Worm (Caenorhabditis elegans) whole organism, L4 larva: ENCODE measurements around the gene srab-23.

Experiments used
- D1046.2 ChIP-seq: fragments of 200-800 bp; sonication (Bioruptor generic); IDR thresholded peaks from 2 replicates; pipeline ENCODE4 v1.3.6; 2022; ENCODE audit warnings: missing genetic modification characterization, missing compliant biosample characterization
- F37D6.2 ChIP-seq: sonication (generic microtip); optimal IDR thresholded peaks from 2 replicates; lab custom pipeline; 2016; ENCODE audit warnings: mild to moderate bottlenecking, missing genetic modification characterization, missing compliant biosample characterization
- F44E2.7 ChIP-seq: fragments of 200-800 bp; sonication (Bioruptor generic); IDR thresholded peaks from 2 replicates; pipeline ENCODE4 v2.1.2; 2022; ENCODE audit warnings: missing genetic modification characterization, missing compliant biosample characterization
- F49E8.2 ChIP-seq: sonication (generic microtip); optimal IDR thresholded peaks from 2 replicates; lab custom pipeline; 2016; ENCODE audit warnings: missing compliant biosample characterization, mild to moderate bottlenecking, missing genetic modification characterization, borderline replicate concordance
- T20F7.1 ChIP-seq: fragments of 200-800 bp; sonication (Bioruptor generic); optimal IDR thresholded peaks from 2 replicates; lab custom pipeline; 2018; ENCODE audit warnings: mild to moderate bottlenecking, missing genetic modification characterization, missing compliant biosample characterization
- T26A8.4 ChIP-seq: fragments of 200-800 bp; sonication (Bioruptor generic); IDR thresholded peaks from 2 replicates; pipeline ENCODE4 v1.3.6; 2022; ENCODE audit warnings: missing genetic modification characterization, missing compliant biosample characterization
- Y105C5A.15 ChIP-seq: fragments of 200-800 bp; sonication (Bioruptor generic); IDR thresholded peaks from 2 replicates; pipeline ENCODE4 v1.3.6; 2022; ENCODE audit warnings: missing genetic modification characterization, missing compliant biosample characterization
- Y48G9A.11 ChIP-seq: fragments of 200-800 bp; sonication (Bioruptor generic); IDR thresholded peaks from 2 replicates; pipeline ENCODE4 v1.3.6; 2022; ENCODE audit warnings: missing genetic modification reagents, missing genetic modification characterization, missing compliant biosample characterization
- Y5F2A.4 ChIP-seq: fragments of 200-800 bp; sonication (Bioruptor generic); optimal IDR thresholded peaks from 2 replicates; lab custom pipeline; 2018; ENCODE audit warnings: mild to moderate bottlenecking, missing genetic modification characterization, missing compliant biosample characterization
- Y75B8A.6 ChIP-seq: fragments of 200-800 bp; sonication (Bioruptor generic); IDR thresholded peaks from 2 replicates; pipeline ENCODE4 v1.3.6; 2022; ENCODE audit warnings: missing genetic modification reagents, missing genetic modification characterization, missing compliant biosample characterization
- aha-1 ChIP-seq: fragments of 150-350 bp; peaks from one replicate; lab custom pipeline; 2014; ENCODE audit warnings: missing biosample characterization, missing genetic modification characterization
- aly-2 ChIP-seq: sonication (generic microtip); optimal IDR thresholded peaks from 2 replicates; lab custom pipeline; 2018; ENCODE audit warnings: missing biosample characterization, missing genetic modification characterization
- arid-1 ChIP-seq: fragments of 200-800 bp; sonication (Bioruptor generic); conservative IDR thresholded peaks from 2 replicates; pipeline ENCODE4 v1.3.6; 2022; ENCODE audit warnings: missing genetic modification reagents, missing genetic modification characterization, missing compliant biosample characterization
- ceh-20 ChIP-seq: fragments of 200-800 bp; sonication (Bioruptor generic); IDR thresholded peaks from 2 replicates; pipeline ENCODE4 v1.3.6; 2022; ENCODE audit warnings: missing genetic modification reagents, missing genetic modification characterization, missing compliant biosample characterization
- ceh-32 ChIP-seq: sonication (generic microtip); optimal IDR thresholded peaks from 2 replicates; lab custom pipeline; 2016; ENCODE audit warnings: mild to moderate bottlenecking, missing genetic modification characterization, missing compliant biosample characterization; ENCODE audit not compliant: poor library complexity
- daf-12 ChIP-seq: fragments of 150-350 bp; optimal IDR thresholded peaks from 2 replicates; lab custom pipeline; 2014; ENCODE audit warnings: missing biosample characterization, missing genetic modification reagents, missing genetic modification characterization
- dmd-9 ChIP-seq: fragments of 200-800 bp; sonication (Bioruptor generic); IDR thresholded peaks from 2 replicates; pipeline ENCODE4 v1.3.6; 2022; ENCODE audit warnings: missing genetic modification reagents, missing genetic modification characterization, missing compliant biosample characterization
- fkh-10 ChIP-seq: fragments of 150-350 bp; optimal IDR thresholded peaks from 2 replicates; lab custom pipeline; 2014; ENCODE audit warnings: missing biosample characterization, missing genetic modification reagents, missing genetic modification characterization
- fos-1 ChIP-seq: fragments of 150-350 bp; optimal IDR thresholded peaks from 2 replicates; lab custom pipeline; 2014; ENCODE audit warnings: missing biosample characterization, missing genetic modification characterization
- gei-8 ChIP-seq: fragments of 200-800 bp; sonication (Bioruptor generic); optimal IDR thresholded peaks from 2 replicates; lab custom pipeline; 2018; ENCODE audit warnings: mild to moderate bottlenecking, missing genetic modification characterization, missing compliant biosample characterization
- hlh-11 ChIP-seq: fragments of 200-800 bp; sonication (Bioruptor generic); optimal IDR thresholded peaks from 2 replicates; lab custom pipeline; 2018; ENCODE audit warnings: mild to moderate bottlenecking, missing genetic modification characterization, missing compliant biosample characterization
- lin-13 ChIP-seq: fragments of 150-350 bp; optimal IDR thresholded peaks from 2 replicates; lab custom pipeline; 2014; ENCODE audit warnings: missing biosample characterization, missing genetic modification reagents, missing genetic modification characterization
- lsy-2 ChIP-seq, 2 experiments: fragments of 150-350 bp in 1 of 2; sonication (generic microtip) in 1 of 2; optimal IDR thresholded peaks; 2 replicates each; lab custom pipeline; 2014 to 2017; ENCODE audit warnings: missing biosample characterization in 2 of 2, missing genetic modification characterization in 2 of 2
- madf-5 ChIP-seq, 2 experiments: fragments of 200-800 bp; sonication (Bioruptor generic); IDR thresholded peaks; 2 replicates each; pipeline ENCODE4 v1.3.6; 2022; ENCODE audit warnings: missing compliant biosample characterization in 2 of 2, missing genetic modification characterization in 2 of 2
- mdl-1 ChIP-seq, 2 experiments: fragments of 150-350 bp in 1 of 2; sonication (generic microtip) in 1 of 2; optimal IDR thresholded peaks; 2 replicates each; lab custom pipeline; 2014 to 2017; ENCODE audit warnings: missing biosample characterization in 2 of 2, missing genetic modification characterization in 2 of 2
- mep-1 ChIP-seq: fragments of 150-350 bp; sonication (generic microtip); optimal IDR thresholded peaks from 3 replicates; lab custom pipeline; 2014; ENCODE audit warnings: missing biosample characterization, missing genetic modification characterization
- mes-2 ChIP-seq: sonication (generic microtip); optimal IDR thresholded peaks from 2 replicates; lab custom pipeline; 2016; ENCODE audit warnings: missing genotype, mild to moderate bottlenecking, missing genetic modification characterization, missing compliant biosample characterization; ENCODE audit not compliant: poor library complexity, severe bottlenecking
- mxl-2 ChIP-seq: fragments of 200-800 bp; sonication (Bioruptor generic); conservative IDR thresholded peaks from 2 replicates; pipeline ENCODE4 v1.3.6; 2022; ENCODE audit warnings: missing genetic modification reagents, missing genetic modification characterization, missing compliant biosample characterization
- nhr-102 ChIP-seq: sonication (generic microtip); optimal IDR thresholded peaks from 2 replicates; lab custom pipeline; 2016; ENCODE audit warnings: mild to moderate bottlenecking, missing genetic modification characterization, moderate library complexity, missing compliant biosample characterization
- nhr-11 ChIP-seq: fragments of 150-350 bp; optimal IDR thresholded peaks from 2 replicates; lab custom pipeline; 2014; ENCODE audit warnings: missing biosample characterization, missing genetic modification characterization
- nhr-25 ChIP-seq: sonication (generic microtip); optimal IDR thresholded peaks from 2 replicates; lab custom pipeline; 2017; ENCODE audit warnings: missing genetic modification characterization, mild to moderate bottlenecking, missing compliant biosample characterization, antibody characterized with exemption, moderate library complexity, borderline replicate concordance; ENCODE audit not compliant: insufficient read depth
- nhr-48 ChIP-seq: sonication (generic microtip); optimal IDR thresholded peaks from 2 replicates; lab custom pipeline; 2016; ENCODE audit warnings: mild to moderate bottlenecking, missing genetic modification characterization, missing compliant biosample characterization
- nhr-77 ChIP-seq: fragments of 150-350 bp; optimal IDR thresholded peaks from 2 replicates; lab custom pipeline; 2014; ENCODE audit warnings: missing biosample characterization, missing genetic modification characterization
- php-3 ChIP-seq: fragments of 200-800 bp; sonication (Bioruptor generic); IDR thresholded peaks from 2 replicates; pipeline ENCODE4 v1.3.6; 2022; ENCODE audit warnings: missing genetic modification reagents, missing genetic modification characterization, missing compliant biosample characterization
- saeg-2 ChIP-seq: fragments of 200-800 bp; sonication (Bioruptor generic); IDR thresholded peaks from 2 replicates; pipeline ENCODE4 v1.3.6; 2022; ENCODE audit warnings: missing genetic modification reagents, missing genetic modification characterization, missing compliant biosample characterization
- set-16 ChIP-seq: fragments of 200-800 bp; sonication (Bioruptor generic); IDR thresholded peaks from 2 replicates; pipeline ENCODE4 v1.3.6; 2022; ENCODE audit warnings: missing genetic modification reagents, missing genetic modification characterization, missing compliant biosample characterization
- skn-1 ChIP-seq: fragments of 150-350 bp; optimal IDR thresholded peaks from 2 replicates; lab custom pipeline; 2014; ENCODE audit warnings: missing biosample characterization, missing genetic modification characterization
- snpc-4 ChIP-seq: fragments of 150-350 bp; optimal IDR thresholded peaks from 2 replicates; lab custom pipeline; 2014; ENCODE audit warnings: missing biosample characterization, missing genetic modification characterization
- spr-1 ChIP-seq: sonication (generic microtip); optimal IDR thresholded peaks from 2 replicates; lab custom pipeline; 2016; ENCODE audit warnings: mild to moderate bottlenecking, missing genetic modification characterization, missing compliant biosample characterization
- tag-97 ChIP-seq: fragments of 200-800 bp; sonication (Bioruptor generic); IDR thresholded peaks from 2 replicates; pipeline ENCODE4 v1.3.6; 2022; ENCODE audit warnings: missing genetic modification characterization, missing compliant biosample characterization
- tra-1 ChIP-seq: fragments of 200-800 bp; sonication (Bioruptor generic); IDR thresholded peaks from 2 replicates; pipeline ENCODE4 v1.3.6; 2022; ENCODE audit warnings: missing genetic modification reagents, missing genetic modification characterization, missing compliant biosample characterization
- unc-39 ChIP-seq: sonication (generic microtip); optimal IDR thresholded peaks from 2 replicates; lab custom pipeline; 2017; ENCODE audit warnings: missing biosample characterization, missing genetic modification characterization
- zip-2 ChIP-seq: fragments of 150-350 bp; optimal IDR thresholded peaks from 2 replicates; lab custom pipeline; 2014; ENCODE audit warnings: missing biosample characterization, missing genetic modification characterization
- ztf-11 ChIP-seq: fragments of 150-350 bp; optimal IDR thresholded peaks from 2 replicates; lab custom pipeline; 2014; ENCODE audit warnings: missing biosample characterization, missing genetic modification characterization

The srab-23 gene

DNA sequence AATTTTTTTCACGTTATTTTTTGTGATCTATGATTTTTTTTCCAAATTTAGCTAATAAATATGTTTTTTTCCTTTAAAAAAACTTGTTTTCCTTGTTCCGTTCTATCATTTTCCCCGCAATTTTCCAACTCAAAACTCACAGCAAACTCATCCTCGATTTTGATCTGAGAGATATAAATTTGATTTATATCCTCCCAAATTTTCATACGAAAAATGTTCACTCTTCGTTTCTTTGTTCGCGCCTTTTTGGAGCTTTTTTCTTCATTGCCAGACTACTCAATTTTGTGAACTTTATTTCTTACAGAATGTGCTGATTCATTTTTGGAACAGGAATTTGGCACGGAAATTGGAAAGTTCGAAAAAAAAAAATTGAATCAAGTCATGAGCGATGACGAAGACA is 16.8 kb downstream of the srab-23 start, which contains the start of gene F59A7.14:
Gene F59A7.14, plus strand, starts transcription at position 301 of the 400 bp plus-strand sequence.
- no peak for TF ChIP-seq mep-1 (tag; lab: Kevin White, UChicago)
- TF ChIP-seq F37D6.2 (tag; lab: Kevin White, UChicago), result no peak
- TF ChIP-seq nhr-11 (tag; lab: Kevin White, UChicago), result no peak
- no peak for TF ChIP-seq dmd-9 (GFP tag; lab: Robert Waterston, UW)
- TF ChIP-seq php-3 (GFP tag; lab: Robert Waterston, UW), result no peak
- TF ChIP-seq F44E2.7 (GFP tag; lab: Robert Waterston, UW), result no peak
- TF ChIP-seq mes-2, result no peak
- no peak for TF ChIP-seq spr-1 (tag; lab: Kevin White, UChicago)
- TF ChIP-seq Y5F2A.4 (GFP tag; lab: Kevin White, UChicago), result no peak
- TF ChIP-seq, all 104 proteins: peak for 0

DNA sequence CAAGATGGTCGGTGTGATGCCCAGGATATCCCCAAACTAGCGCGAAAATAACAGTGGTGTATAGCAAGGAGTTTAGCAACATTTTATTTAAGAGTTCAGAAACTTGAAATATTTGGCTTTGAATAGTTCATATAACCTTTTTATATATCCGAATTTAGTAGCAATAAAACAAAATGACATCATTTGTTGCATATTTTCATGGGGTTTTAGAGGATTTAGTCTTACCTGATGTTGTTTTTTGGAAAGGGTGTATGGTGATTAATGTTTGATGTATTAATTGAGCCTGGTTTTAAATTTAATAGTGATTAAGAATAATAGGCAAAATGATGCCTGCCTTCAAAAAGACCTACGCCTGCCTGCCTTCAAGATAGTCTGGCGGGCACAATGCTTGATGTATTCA is 19.0 kb downstream of the srab-23 start, which contains the start of gene F59A7.2:
Gene F59A7.2, minus strand, starts transcription at position 101 of the 400 bp plus-strand sequence.
- TF ChIP-seq hlh-11 (tag; lab: Kevin White, UChicago), result no peak
- peak; percentile 16 for TF ChIP-seq aha-1 (tag; lab: Kevin White, UChicago)
- no peak for TF ChIP-seq lsy-2 (tag; optimal IDR thresholded peaks at IDR 0.05; lab: Kevin White, UChicago)
- TF ChIP-seq Y48G9A.11 (GFP tag; lab: Robert Waterston, UW), result no peak

DNA sequence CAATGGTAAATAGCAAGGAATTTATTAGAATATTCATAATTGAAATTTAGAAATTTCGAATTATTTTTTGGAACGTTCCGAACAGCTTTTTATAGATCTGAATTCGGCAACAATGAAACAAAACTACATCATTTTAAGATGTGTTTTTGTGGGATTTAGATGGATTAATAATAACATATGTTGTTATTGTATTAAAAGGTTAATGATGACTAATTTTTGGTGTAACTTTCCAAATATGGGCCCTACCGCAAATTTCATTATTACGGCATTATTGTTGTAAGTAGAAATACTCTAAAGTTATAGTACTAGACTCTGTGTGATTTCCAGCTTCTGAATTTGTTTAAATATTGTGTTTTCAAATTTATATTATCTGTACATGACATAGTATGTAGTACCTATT is 21.6 kb downstream of the srab-23 start, which contains the start of gene F59A7.11:
Gene F59A7.11, minus strand, starts transcription at position 101 of the 400 bp plus-strand sequence.
- TF ChIP-seq fkh-10 (no peak), snpc-4 (no peak), saeg-2 (GFP tag; lab: Robert Waterston, UW) (no peak), arid-1 (GFP tag; lab: Robert Waterston, UW) (no peak), nhr-102 (tag; lab: Kevin White, UChicago) (no peak), tra-1 (GFP tag; lab: Robert Waterston, UW) (no peak), Y105C5A.15 (GFP tag; lab: Robert Waterston, UW) (no peak), aly-2 (tag; lab: Kevin White, UChicago) (no peak), mxl-2 (no peak), Y75B8A.6 (GFP tag; lab: Robert Waterston, UW) (no peak), lsy-2 (tag; optimal IDR thresholded peaks at IDR 0.05; lab: Kevin White, UChicago) (no peak), mdl-1 (tag; optimal IDR thresholded peaks at IDR 0.05; lab: Kevin White, UChicago) (no peak), ceh-20 (GFP tag; lab: Robert Waterston, UW) (no peak)

DNA sequence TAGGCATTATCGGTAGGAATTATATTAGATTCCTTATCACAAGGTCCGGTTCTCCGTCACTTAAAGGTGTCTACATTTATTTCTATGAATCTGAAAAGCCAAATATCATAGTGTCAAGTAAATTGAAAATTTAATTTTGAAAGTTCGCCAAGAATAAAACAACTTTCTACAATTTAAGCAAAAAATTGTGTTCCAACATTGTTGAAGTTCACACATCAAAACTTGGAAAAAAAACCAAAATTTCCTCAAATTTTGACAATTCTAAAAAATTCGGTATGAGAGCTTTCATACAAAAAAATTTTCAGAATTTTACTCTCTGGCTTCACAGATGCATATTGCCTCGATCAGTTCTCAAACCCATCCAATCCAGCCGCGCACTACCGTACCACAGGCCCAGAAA is 23.7 kb downstream of the srab-23 start, which contains the start of gene F59A7.7:
Gene F59A7.7, plus strand, starts transcription at position 301 of the 400 bp plus-strand sequence.
- TF ChIP-seq nhr-77 (tag; lab: Kevin White, UChicago) (no peak), gei-8 (GFP tag; lab: Kevin White, UChicago) (no peak), T26A8.4 (GFP tag; lab: Robert Waterston, UW) (no peak)

DNA sequence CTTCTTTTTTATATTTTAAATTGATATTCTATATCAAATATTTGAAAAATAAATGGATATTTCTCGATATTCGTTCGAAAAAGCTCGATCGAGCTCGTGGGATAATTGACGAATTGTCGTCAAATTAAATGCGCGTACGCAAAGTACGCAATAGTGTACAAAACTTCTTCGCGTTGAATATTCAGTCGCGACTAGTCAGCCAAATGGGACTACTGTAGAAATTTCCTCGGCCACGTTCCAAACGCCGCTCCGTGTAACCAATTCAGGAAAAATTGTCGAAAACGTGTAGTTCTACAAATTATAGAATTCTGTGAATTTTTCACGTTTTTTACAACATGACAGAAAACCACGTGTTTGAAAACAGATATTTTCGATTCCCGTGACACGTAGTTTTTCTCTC is 27.0 kb downstream of the srab-23 start:
- TF ChIP-seq mdl-1 (tag; optimal IDR thresholded peaks at IDR 0.05; lab: Kevin White, UChicago) (no peak), D1046.2 (no peak), lin-13 (GFP tag; lab: Kevin White, UChicago) (no peak), daf-12 (tag; lab: Kevin White, UChicago) (no peak), Y5F2A.4 (GFP tag; lab: Kevin White, UChicago) (no peak), nhr-25 (tag; lab: Kevin White, UChicago) (no peak), F49E8.2 (tag; lab: Kevin White, UChicago) (no peak), nhr-48 (no peak), ceh-32 (tag; lab: Kevin White, UChicago) (no peak), zip-2 (tag; lab: Kevin White, UChicago) (no peak), nhr-77 (tag; lab: Kevin White, UChicago) (peak; percentile 62), set-16 (GFP tag; lab: Robert Waterston, UW) (no peak), T20F7.1 (GFP tag; lab: Kevin White, UChicago) (no peak), saeg-2 (GFP tag; lab: Robert Waterston, UW) (no peak), ztf-11 (tag; lab: Kevin White, UChicago) (no peak), madf-5 (GFP tag; IDR thresholded peaks at IDR 0.05; lab: Robert Waterston, UW) (no peak), tag-97 (GFP tag; lab: Robert Waterston, UW) (no peak), skn-1 (no peak), fos-1 (tag; lab: Kevin White, UChicago) (no peak), hlh-11 (tag; lab: Kevin White, UChicago) (peak; percentile 49), unc-39 (tag; lab: Kevin White, UChicago) (no peak), mep-1 (tag; lab: Kevin White, UChicago) (no peak)
